Worm (Caenorhabditis elegans): ENCODE data around the gene R13D11.4.
"Not testable (repeated sequence)": the region's sequence is repeated elsewhere in the genome, so short reads cannot be mapped to it uniquely, and the experiment has no call there.

The R13D11.4 gene

ce11 chrV:822922-823321, 12.3 kb downstream of the R13D11.4 start, which contains the start of gene srx-31:
Gene srx-31, minus strand, starts transcription at chrV:823022.
- TF ChIP-seq F13C5.2 (tag; optimal IDR thresholded peaks at IDR 0.05); pes-1 (GFP tag; IDR thresholded peaks at IDR 0.05); ets-7 (tag; optimal IDR thresholded peaks at IDR 0.05): not testable (repeated sequence)

ce11 chrV:826097-826496, 15.5 kb downstream of the R13D11.4 start, which contains the start of gene F41H8.2:
Gene F41H8.2, plus strand, starts transcription at chrV:826397.
- TF ChIP-seq F13C5.2 (tag; optimal IDR thresholded peaks at IDR 0.05) (no peak), sea-1 (GFP tag; conservative IDR thresholded peaks at IDR 0.05) (no peak), tbx-11 (GFP tag; IDR thresholded peaks at IDR 0.05) (no peak), tra-4 (tag; optimal IDR thresholded peaks at IDR 0.05) (no peak), hnd-1 (tag; optimal IDR thresholded peaks at IDR 0.05) (no peak), hmbx-1 (tag; optimal IDR thresholded peaks at IDR 0.05) (no peak), aly-1 (tag; optimal IDR thresholded peaks at IDR 0.05) (no peak), scrt-1 (GFP tag; IDR thresholded peaks at IDR 0.05) (no peak), ceh-36 (tag; optimal IDR thresholded peaks at IDR 0.05) (no peak), ama-1 (optimal IDR thresholded peaks at IDR 0.05) (no peak), ets-7 (tag; optimal IDR thresholded peaks at IDR 0.05) (no peak), B0310.2 (tag; optimal IDR thresholded peaks at IDR 0.05) (no peak), tbx-37 (GFP tag; conservative IDR thresholded peaks at IDR 0.05) (no peak), ceh-13 (GFP tag; optimal IDR thresholded peaks at IDR 0.05) (no peak), pes-1 (GFP tag; IDR thresholded peaks at IDR 0.05) (no peak), hmg-4 (GFP tag; optimal IDR thresholded peaks at IDR 0.05) (no peak), flt-1 (GFP tag; IDR thresholded peaks at IDR 0.05) (no peak)

ce11 chrV:833368-833767, 22.8 kb downstream of the R13D11.4 start, which contains the start of gene F41H8.1:
Gene F41H8.1, plus strand, starts transcription at chrV:833668.
- TF ChIP-seq tra-4 (tag; optimal IDR thresholded peaks at IDR 0.05) (no peak), sea-1 (GFP tag; conservative IDR thresholded peaks at IDR 0.05) (no peak), F13C5.2 (tag; optimal IDR thresholded peaks at IDR 0.05) (no peak), ets-7 (tag; optimal IDR thresholded peaks at IDR 0.05) (no peak), ama-1 (optimal IDR thresholded peaks at IDR 0.05) (no peak), hmbx-1 (tag; optimal IDR thresholded peaks at IDR 0.05) (no peak), ceh-13 (GFP tag; optimal IDR thresholded peaks at IDR 0.05) (no peak), tbx-11 (GFP tag; IDR thresholded peaks at IDR 0.05) (no peak), aly-1 (tag; optimal IDR thresholded peaks at IDR 0.05) (no peak), scrt-1 (GFP tag; IDR thresholded peaks at IDR 0.05) (no peak), ceh-36 (tag; optimal IDR thresholded peaks at IDR 0.05) (no peak), hmg-4 (GFP tag; optimal IDR thresholded peaks at IDR 0.05) (no peak), hnd-1 (tag; optimal IDR thresholded peaks at IDR 0.05) (no peak), tbx-37 (GFP tag; conservative IDR thresholded peaks at IDR 0.05) (no peak), pes-1 (GFP tag; IDR thresholded peaks at IDR 0.05) (no peak), B0310.2 (tag; optimal IDR thresholded peaks at IDR 0.05) (no peak), flt-1 (GFP tag; IDR thresholded peaks at IDR 0.05) (no peak)

ce11 chrV:838984-839471, 28.4 kb downstream of the R13D11.4 start, which contains the start of the genes K09C6.7 and K09C6.10:
Gene K09C6.7, minus strand, starts transcription at chrV:839084.
Gene K09C6.10, plus strand, starts transcription at chrV:839421.
- not testable (repeated sequence) for TF ChIP-seq tbx-37 (GFP tag; conservative IDR thresholded peaks at IDR 0.05); tra-4 (tag; optimal IDR thresholded peaks at IDR 0.05); hmg-4 (GFP tag; optimal IDR thresholded peaks at IDR 0.05)

ce11 chrV:842611-843010, 32.0 kb downstream of the R13D11.4 start:
- TF ChIP-seq pes-1 (GFP tag; IDR thresholded peaks at IDR 0.05) (peak; percentile 47; the same call in 1 of the 2 replicates), flt-1 (GFP tag; IDR thresholded peaks at IDR 0.05) (no peak), scrt-1 (GFP tag; IDR thresholded peaks at IDR 0.05) (no peak), ceh-13 (GFP tag; optimal IDR thresholded peaks at IDR 0.05) (no peak), tbx-11 (GFP tag; IDR thresholded peaks at IDR 0.05) (no peak), sea-1 (GFP tag; conservative IDR thresholded peaks at IDR 0.05) (no peak)

- not testable (repeated sequence) for TF ChIP-seq tra-4 (tag; optimal IDR thresholded peaks at IDR 0.05); hmbx-1 (tag; optimal IDR thresholded peaks at IDR 0.05); pes-1 (GFP tag; IDR thresholded peaks at IDR 0.05)
These were observed 32.5 kb downstream of the R13D11.4 start, which contains the start of gene K09C6.8 for ce11 chrV:843118-843517. Gene K09C6.8, minus strand, starts transcription at chrV:843218.

- TF ChIP-seq aly-1 (tag; optimal IDR thresholded peaks at IDR 0.05) (no peak), ets-7 (tag; optimal IDR thresholded peaks at IDR 0.05) (no peak), tbx-37 (GFP tag; conservative IDR thresholded peaks at IDR 0.05) (no peak), hmbx-1 (tag; optimal IDR thresholded peaks at IDR 0.05) (no peak), ceh-36 (tag; optimal IDR thresholded peaks at IDR 0.05) (no peak), sea-1 (GFP tag; conservative IDR thresholded peaks at IDR 0.05) (no peak), flt-1 (GFP tag; IDR thresholded peaks at IDR 0.05) (no peak), F13C5.2 (tag; optimal IDR thresholded peaks at IDR 0.05) (no peak), tra-4 (tag; optimal IDR thresholded peaks at IDR 0.05) (no peak), ama-1 (optimal IDR thresholded peaks at IDR 0.05) (no peak), tbx-11 (GFP tag; IDR thresholded peaks at IDR 0.05) (no peak), scrt-1 (GFP tag; IDR thresholded peaks at IDR 0.05) (no peak), hnd-1 (tag; optimal IDR thresholded peaks at IDR 0.05) (no peak), B0310.2 (tag; optimal IDR thresholded peaks at IDR 0.05) (no peak)
These were observed 36.9 kb downstream of the R13D11.4 start, which contains the start of gene srbc-13 for ce11 chrV:847521-847920. Gene srbc-13, plus strand, starts transcription at chrV:847821.

ce11 chrV:849042-849441, 38.4 kb downstream of the R13D11.4 start:
- TF ChIP-seq B0310.2 (tag; optimal IDR thresholded peaks at IDR 0.05), result no peak
- TF ChIP-seq sea-1 (GFP tag; conservative IDR thresholded peaks at IDR 0.05), result no peak
- no peak for TF ChIP-seq pes-1 (GFP tag; IDR thresholded peaks at IDR 0.05)
- TF ChIP-seq tbx-37 (GFP tag; conservative IDR thresholded peaks at IDR 0.05), result no peak
- TF ChIP-seq hnd-1 (tag; optimal IDR thresholded peaks at IDR 0.05), result no peak
- TF ChIP-seq ceh-36 (tag; optimal IDR thresholded peaks at IDR 0.05), result no peak
- no peak for TF ChIP-seq flt-1 (GFP tag; IDR thresholded peaks at IDR 0.05)
- TF ChIP-seq ets-7 (tag; optimal IDR thresholded peaks at IDR 0.05), result no peak
- TF ChIP-seq F13C5.2 (tag; optimal IDR thresholded peaks at IDR 0.05), result no peak
- TF ChIP-seq ceh-13 (GFP tag; optimal IDR thresholded peaks at IDR 0.05), result no peak
- no peak for TF ChIP-seq hmbx-1 (tag; optimal IDR thresholded peaks at IDR 0.05)
